Worm (Caenorhabditis elegans) whole organism, late embryonic: Measurements from ENCODE around the gene pie-1.

Source experiments
- ahr-1 ChIP-seq: sonication (generic microtip); optimal IDR thresholded peaks from 2 replicates; lab custom pipeline; 2016; ENCODE audit warnings: missing genetic modification characterization, missing compliant biosample characterization
- ceh-30 ChIP-seq: fragments of 150-350 bp; optimal IDR thresholded peaks from 2 replicates; lab custom pipeline; 2014; ENCODE audit warnings: missing biosample characterization, missing genetic modification characterization
- ceh-34 ChIP-seq: sonication (generic microtip); optimal IDR thresholded peaks from 2 replicates; lab custom pipeline; 2016; ENCODE audit warnings: mild to moderate bottlenecking, missing genetic modification characterization, missing compliant biosample characterization
- dmd-4 ChIP-seq: sonication (generic microtip); optimal IDR thresholded peaks from 2 replicates; lab custom pipeline; 2016; ENCODE audit warnings: borderline replicate concordance, missing genetic modification characterization, missing compliant biosample characterization
- fkh-10 ChIP-seq: fragments of 150-350 bp; optimal IDR thresholded peaks from 2 replicates; lab custom pipeline; 2014; ENCODE audit warnings: missing biosample characterization, missing genetic modification reagents, missing genetic modification characterization
- hlh-15 ChIP-seq: sonication (generic microtip); optimal IDR thresholded peaks from 2 replicates; lab custom pipeline; 2016; ENCODE audit warnings: missing genetic modification characterization, missing compliant biosample characterization
- lim-6 ChIP-seq: sonication (generic microtip); optimal IDR thresholded peaks from 2 replicates; lab custom pipeline; 2016; ENCODE audit warnings: missing genetic modification characterization, missing compliant biosample characterization
- lin-11 ChIP-seq: fragments of 200-800 bp; sonication (Bioruptor generic); optimal IDR thresholded peaks from 2 replicates; lab custom pipeline; 2018; ENCODE audit warnings: mild to moderate bottlenecking, missing genetic modification characterization, missing compliant biosample characterization
- pag-3 ChIP-seq: sonication (generic microtip); optimal IDR thresholded peaks from 2 replicates; lab custom pipeline; 2016; ENCODE audit warnings: missing compliant biosample characterization, missing genetic modification characterization, borderline replicate concordance
- pros-1 ChIP-seq: fragments of 150-350 bp; optimal IDR thresholded peaks from 2 replicates; lab custom pipeline; 2014; ENCODE audit warnings: missing biosample characterization, missing genetic modification reagents, missing genetic modification characterization
- tbx-2 ChIP-seq: sonication (generic microtip); optimal IDR thresholded peaks from 2 replicates; lab custom pipeline; 2016; ENCODE audit warnings: missing genetic modification characterization, missing compliant biosample characterization

- no peak for TF ChIP-seq pag-3 (tag; lab: Kevin White, UChicago)
- no peak for TF ChIP-seq pros-1
- TF ChIP-seq hlh-15 (tag; lab: Kevin White, UChicago): no peak
- TF ChIP-seq tbx-2 (tag; lab: Kevin White, UChicago): no peak
- TF ChIP-seq ceh-30: no peak
- no peak for TF ChIP-seq fkh-10 (GFP tag; lab: Kevin White, UChicago)
- no peak for TF ChIP-seq lim-6 (tag; lab: Kevin White, UChicago)
- no peak for TF ChIP-seq ceh-34 (tag; lab: Kevin White, UChicago)
- no peak for TF ChIP-seq lin-11 (tag; lab: Kevin White, UChicago)
- TF ChIP-seq dmd-4: no peak
- no peak for TF ChIP-seq ahr-1 (tag; lab: Kevin White, UChicago)
These were observed 38.6 kb upstream of the pie-1 start for ce11 chrIII:12388106-12388505.
